Fruit fly (Drosophila melanogaster) whole organism, embryonic: ENCODE results near the gene Ca-Ma2d.

Experiments
- Adf1 ChIP-seq: fragments of 200-800 bp; sonication (Bioruptor generic); IDR thresholded peaks from 2 replicates; pipeline ENCODE4 v1.3.6; 2022; ENCODE audit warnings: missing biosample characterization, missing genetic modification characterization
- Atf6 ChIP-seq: fragments of 200-800 bp; sonication (Bioruptor generic); IDR thresholded peaks from 2 replicates; pipeline ENCODE4 v1.3.6; 2022; ENCODE audit warnings: missing biosample characterization, missing genetic modification characterization
- CG10267 ChIP-seq: fragments of 200-800 bp; sonication (Bioruptor generic); optimal IDR thresholded peaks from 2 replicates; lab custom pipeline; 2018; ENCODE audit warnings: missing biosample characterization, mild to moderate bottlenecking, missing genetic modification characterization, moderate library complexity
- CG10321 ChIP-seq: fragments of 200-800 bp; sonication (Bioruptor generic); IDR thresholded peaks from 2 replicates; pipeline ENCODE4 v1.3.6; 2022; ENCODE audit warnings: missing biosample characterization, missing genetic modification characterization
- CG13123 ChIP-seq: fragments of 200-800 bp; sonication (Bioruptor generic); optimal IDR thresholded peaks from 2 replicates; lab custom pipeline; 2016; ENCODE audit warnings: missing biosample characterization, missing genetic modification characterization
- CG14441 ChIP-seq: fragments of 200-800 bp; sonication (Bioruptor generic); IDR thresholded peaks from 2 replicates; pipeline ENCODE4 v1.3.6; 2022; ENCODE audit warnings: missing biosample characterization, missing genetic modification characterization
- CG1529 ChIP-seq: fragments of 200-800 bp; sonication (Bioruptor generic); optimal IDR thresholded peaks from 3 replicates; lab custom pipeline; 2018; ENCODE audit warnings: missing biosample characterization, missing genetic modification characterization
- CG1603 ChIP-seq: fragments of 200-800 bp; sonication (Bioruptor generic); optimal IDR thresholded peaks from 2 replicates; lab custom pipeline; 2019; ENCODE audit warnings: missing biosample characterization, mild to moderate bottlenecking, missing genetic modification characterization, moderate library complexity
- CG2120 ChIP-seq: fragments of 200-800 bp; sonication (Bioruptor generic); optimal IDR thresholded peaks from 3 replicates; lab custom pipeline; 2016; ENCODE audit warnings: missing biosample characterization, missing genetic modification characterization
- CG30020 ChIP-seq: fragments of 200-800 bp; optimal IDR thresholded peaks from 2 replicates; lab custom pipeline; 2019; ENCODE audit warnings: missing biosample characterization, mild to moderate bottlenecking, missing genetic modification characterization, moderate library complexity
- CG3163 ChIP-seq: fragments of 200-800 bp; sonication (Bioruptor generic); optimal IDR thresholded peaks from 3 replicates; lab custom pipeline; 2016; ENCODE audit warnings: missing biosample characterization, missing genetic modification characterization
- CG34224 ChIP-seq: fragments of 200-800 bp; sonication (Bioruptor generic); IDR thresholded peaks from 3 replicates; pipeline ENCODE4 v1.3.6; 2022; ENCODE audit warnings: missing biosample characterization, missing genetic modification characterization; ENCODE audit not compliant: partially characterized antibody
- CG6254 ChIP-seq: fragments of 200-800 bp; sonication (Bioruptor generic); optimal IDR thresholded peaks from 3 replicates; lab custom pipeline; 2017; ENCODE audit warnings: mild to moderate bottlenecking, missing biosample characterization, missing genetic modification reagents, missing genetic modification characterization
- CG6683 ChIP-seq: fragments of 200-800 bp; sonication (Bioruptor generic); optimal IDR thresholded peaks from 2 replicates; lab custom pipeline; 2017; ENCODE audit warnings: missing biosample characterization, mild to moderate bottlenecking, missing genetic modification characterization, missing genetic modification reagents
- CTCF ChIP-seq: fragments of 200-800 bp; sonication (Bioruptor generic); optimal IDR thresholded peaks from 2 replicates; lab custom pipeline; 2017; ENCODE audit warnings: missing biosample characterization, mild to moderate bottlenecking, missing genetic modification characterization, moderate library complexity
- ERR ChIP-seq: fragments of 200-800 bp; sonication (Bioruptor generic); optimal IDR thresholded peaks from 2 replicates; lab custom pipeline; 2016; ENCODE audit warnings: missing biosample characterization, missing genetic modification characterization
- Ets65A ChIP-seq: fragments of 200-800 bp; sonication (Bioruptor generic); peaks from one replicate; lab custom pipeline; 2016; ENCODE audit warnings: missing biosample characterization, missing genetic modification characterization
- GATAe ChIP-seq: fragments of 200-800 bp; sonication (Bioruptor generic); conservative IDR thresholded peaks from 2 replicates; pipeline ENCODE4 v1.3.6; 2022; ENCODE audit warnings: missing biosample characterization, missing genetic modification characterization
- H15 ChIP-seq: fragments of 200-800 bp; sonication (Bioruptor generic); IDR thresholded peaks from 3 replicates; pipeline ENCODE4 v1.3.6; 2022; ENCODE audit warnings: missing biosample characterization, missing genetic modification characterization
- Mad ChIP-seq: fragments of 200-800 bp; sonication (Bioruptor generic); optimal IDR thresholded peaks from 2 replicates; lab custom pipeline; 2016; ENCODE audit warnings: missing biosample characterization, missing genetic modification characterization
- Trl ChIP-seq, 3 experiments: fragments of >200 bp in 2 of 3; fragments of 200-800 bp in 1 of 3; sonication (Bioruptor generic) in 1 of 3; optimal IDR thresholded peaks; 2 replicates in 1 of 3; 3 replicates in 2 of 3; lab custom pipeline; 2016 to 2017; ENCODE audit warnings: missing biosample characterization in 1 of 3, missing genetic modification characterization in 1 of 3
- ab ChIP-seq: fragments of 200-800 bp; sonication (Bioruptor generic); optimal IDR thresholded peaks from 2 replicates; lab custom pipeline; 2016; ENCODE audit warnings: missing biosample characterization, missing genetic modification characterization
- az2 ChIP-seq: fragments of 200-800 bp; sonication (Bioruptor generic); optimal IDR thresholded peaks from 3 replicates; lab custom pipeline; 2016; ENCODE audit warnings: missing biosample characterization, missing genetic modification characterization
- crp ChIP-seq, 2 experiments: fragments of 200-800 bp; sonication (Bioruptor generic); optimal IDR thresholded peaks; 2 replicates in 1 of 2; 3 replicates in 1 of 2; lab custom pipeline; 2017; ENCODE audit warnings: missing biosample characterization in 2 of 2, missing genetic modification characterization in 2 of 2, mild to moderate bottlenecking in 1 of 2, moderate library complexity in 1 of 2
- ewg ChIP-seq: fragments of 200-800 bp; sonication (Bioruptor generic); optimal IDR thresholded peaks from 3 replicates; lab custom pipeline; 2017; ENCODE audit warnings: mild to moderate bottlenecking, missing biosample characterization, missing genetic modification reagents, missing genetic modification characterization
- fd64A ChIP-seq: fragments of 200-800 bp; sonication (Bioruptor generic); optimal IDR thresholded peaks from 3 replicates; lab custom pipeline; 2018; ENCODE audit warnings: missing biosample characterization, mild to moderate bottlenecking, missing genetic modification characterization
- h ChIP-seq: fragments of >200 bp; optimal IDR thresholded peaks from 2 replicates; lab custom pipeline; 2017
- inv ChIP-seq: fragments of 200-800 bp; sonication (Bioruptor generic); IDR thresholded peaks from 2 replicates; pipeline ENCODE4 v1.3.6; 2022; ENCODE audit warnings: missing biosample characterization, missing genetic modification characterization; ENCODE audit not compliant: partially characterized antibody
- kah ChIP-seq: fragments of 200-800 bp; sonication (Bioruptor generic); optimal IDR thresholded peaks from 2 replicates; lab custom pipeline; 2018; ENCODE audit warnings: missing biosample characterization, mild to moderate bottlenecking, missing genetic modification characterization
- pan ChIP-seq, 4 experiments: fragments of >200 bp in 3 of 4; fragments of 200-800 bp in 1 of 4; sonication (Bioruptor generic) in 1 of 4; optimal IDR thresholded peaks in 3 of 4; IDR thresholded peaks in 1 of 4; 2 replicates each; pipeline versions ENCODE4 v1.3.6 to Lab custom; 2017 to 2022; ENCODE audit warnings: missing biosample characterization in 2 of 4, missing genetic modification characterization in 2 of 4, mixed read lengths in 1 of 4
- pfk ChIP-seq: fragments of 200-800 bp; sonication (Bioruptor generic); optimal IDR thresholded peaks from 2 replicates; lab custom pipeline; 2018; ENCODE audit warnings: missing biosample characterization, mild to moderate bottlenecking, missing genetic modification characterization, moderate library complexity
- repo ChIP-seq: fragments of 200-800 bp; sonication (Bioruptor generic); optimal IDR thresholded peaks from 2 replicates; lab custom pipeline; 2016; ENCODE audit warnings: missing biosample characterization, missing genetic modification characterization
- scrt ChIP-seq: fragments of 200-800 bp; sonication (Bioruptor generic); optimal IDR thresholded peaks from 2 replicates; lab custom pipeline; 2018; ENCODE audit warnings: missing biosample characterization, mild to moderate bottlenecking, missing genetic modification characterization, moderate library complexity
- sisA ChIP-seq: fragments of 200-800 bp; sonication (Bioruptor generic); IDR thresholded peaks from 2 replicates; pipeline ENCODE4 v1.3.6; 2022; ENCODE audit warnings: missing biosample characterization, missing genetic modification characterization
- slp2 ChIP-seq: fragments of 200-800 bp; sonication (Bioruptor generic); optimal IDR thresholded peaks from 2 replicates; lab custom pipeline; 2016; ENCODE audit warnings: missing biosample characterization, missing genetic modification characterization
- tll ChIP-seq, 2 experiments: fragments of 200-800 bp in 1 of 2; fragments of >200 bp in 1 of 2; sonication (Bioruptor generic) in 1 of 2; optimal IDR thresholded peaks; 2 replicates each; lab custom pipeline; 2017 to 2019; ENCODE audit warnings: missing biosample characterization in 2 of 2, missing genetic modification characterization in 2 of 2, mild to moderate bottlenecking in 1 of 2, moderate library complexity in 1 of 2
- unc-4 ChIP-seq: fragments of 200-800 bp; sonication (Bioruptor generic); IDR thresholded peaks from 2 replicates; pipeline ENCODE4 v1.3.6; 2022; ENCODE audit warnings: missing biosample characterization, missing genetic modification characterization; ENCODE audit not compliant: partially characterized antibody
- vnd ChIP-seq: fragments of 200-800 bp; sonication (Bioruptor generic); IDR thresholded peaks from 3 replicates; pipeline ENCODE4 v1.3.6; 2022; ENCODE audit warnings: missing biosample characterization, missing genetic modification characterization; ENCODE audit not compliant: partially characterized antibody

Gene Ca-Ma2d

dm6 chr2L:16211159-16211558 lies 20.1 kb upstream of the Ca-Ma2d start, which contains the start of gene CG31819:
CG31819 (plus strand) TSS chr2L:16211459.
- TF ChIP-seq CG6683 (GFP tag; lab: Kevin White, UChicago) (no peak), CG1529 (no peak), inv (no peak), CG10267 (tag; lab: Kevin White, UChicago) (no peak), sisA (no peak), CG13123 (GFP tag; lab: Kevin White, UChicago) (no peak), fd64A (GFP tag; lab: Kevin White, UChicago) (no peak), h (lab: Kevin White, UChicago) (no peak)

dm6 chr2L:16216298-16216697 lies 15.0 kb upstream of the Ca-Ma2d start:
- TF ChIP-seq slp2, result no peak
- peak; percentile 91 for TF ChIP-seq Ets65A (GFP tag; lab: Kevin White, UChicago)

- no peak for TF ChIP-seq ERR
- TF ChIP-seq CG6254 (GFP tag; lab: Kevin White, UChicago), result peak; percentile 69
- peak; percentile 45 for TF ChIP-seq pfk (GFP tag; lab: Kevin White, UChicago)
- no peak for TF ChIP-seq ab (GFP tag; lab: Kevin White, UChicago)
- TF ChIP-seq CTCF, result peak; percentile 82
- no peak for TF ChIP-seq CG10321 (GFP tag; lab: Robert Waterston, UW)
- TF ChIP-seq repo (GFP tag; lab: Kevin White, UChicago), result no peak
- no peak for TF ChIP-seq az2
- TF ChIP-seq CG1603 (tag; lab: Kevin White, UChicago), result peak; percentile 48
- no peak for TF ChIP-seq GATAe (GFP tag; lab: Robert Waterston, UW)
- TF ChIP-seq CG30020 (tag; lab: Kevin White, UChicago), result peak; percentile 66
- TF ChIP-seq CG2120 (GFP tag; lab: Kevin White, UChicago), result no peak
- TF ChIP-seq Mad, result no peak
- TF ChIP-seq pan (optimal IDR thresholded peaks at IDR 0.05; lab: Kevin White, UChicago), result no peak
- TF ChIP-seq pan (GFP tag; optimal IDR thresholded peaks at IDR 0.05 in 1 of 2, IDR thresholded peaks at IDR 0.05 in 1 of 2), result no peak
These were observed 7.3 kb upstream of the Ca-Ma2d start for dm6 chr2L:16223981-16224380.

dm6 chr2L:16234817-16235216 lies 3.5 kb downstream of the Ca-Ma2d start:
- no peak for TF ChIP-seq unc-4
- TF ChIP-seq tll (GFP tag; optimal IDR thresholded peaks at IDR 0.05; lab: Kevin White, UChicago), result peak in 1 of 2 experiments; percentile 14
- TF ChIP-seq ewg (GFP tag; lab: Kevin White, UChicago), result peak; percentile 59
- TF ChIP-seq Adf1 (GFP tag; lab: Robert Waterston, UW), result peak; percentile 87
- TF ChIP-seq Atf6, result no peak
- TF ChIP-seq CG14441, result no peak
- TF ChIP-seq H15 (GFP tag; lab: Robert Waterston, UW), result no peak
- TF ChIP-seq CG3163 (GFP tag; lab: Kevin White, UChicago), result peak; percentile 90
- 0 out of 3 replicates have a peak, but pooled peaks have one; percentile 33 for TF ChIP-seq CG34224 (GFP tag; lab: Robert Waterston, UW)
- peak; percentile 97 for TF ChIP-seq scrt (GFP tag; lab: Kevin White, UChicago)
- peak in 1 of 2 experiments; percentile 72 for TF ChIP-seq crp (GFP tag; optimal IDR thresholded peaks at IDR 0.05; lab: Kevin White, UChicago)
- TF ChIP-seq Trl (optimal IDR thresholded peaks at IDR 0.05; lab: Kevin White, UChicago), result peak; percentile 36 to 58
- TF ChIP-seq Trl (GFP tag; optimal IDR thresholded peaks at IDR 0.05; lab: Kevin White, UChicago), result no peak
- peak; percentile 98 for TF ChIP-seq kah (GFP tag; lab: Kevin White, UChicago)
- TF ChIP-seq vnd (GFP tag; lab: Robert Waterston, UW), result no peak
- TF ChIP-seq, all 482 proteins: peak for 9
